Worm (Caenorhabditis elegans) whole organism, L1 larva: ENCODE data around the gene eif-2Balpha.

Source experiments
- C16A3.4 ChIP-seq: fragments of 150-350 bp; optimal IDR thresholded peaks from 2 replicates; lab custom pipeline; 2014; ENCODE audit warnings: missing biosample characterization, missing genetic modification characterization
- F16B12.6 ChIP-seq: fragments of 150-350 bp; optimal IDR thresholded peaks from 2 replicates; lab custom pipeline; 2014; ENCODE audit warnings: missing biosample characterization, missing genetic modification characterization
- Y116A8C.19 ChIP-seq: sonication (generic microtip); optimal IDR thresholded peaks from 2 replicates; lab custom pipeline; 2016; ENCODE audit warnings: missing compliant biosample characterization, missing genetic modification characterization, borderline replicate concordance
- aha-1 ChIP-seq: fragments of 150-350 bp; optimal IDR thresholded peaks from 2 replicates; lab custom pipeline; 2014; ENCODE audit warnings: missing biosample characterization, missing genetic modification characterization
- blmp-1 ChIP-seq: fragments of 150-350 bp; optimal IDR thresholded peaks from 2 replicates; lab custom pipeline; 2014; ENCODE audit warnings: missing biosample characterization, missing genetic modification characterization
- ceh-88 ChIP-seq: fragments of 200-800 bp; sonication (Bioruptor generic); IDR thresholded peaks from 2 replicates; pipeline ENCODE4 v1.3.6; 2022; ENCODE audit warnings: missing genetic modification characterization, missing compliant biosample characterization
- ces-1 ChIP-seq: fragments of 150-350 bp; optimal IDR thresholded peaks from 2 replicates; lab custom pipeline; 2014; ENCODE audit warnings: missing biosample characterization, missing genetic modification reagents, missing genetic modification characterization
- dpl-1 ChIP-seq, 3 experiments: fragments of 150-350 bp in 2 of 3; sonication (generic microtip) in 1 of 3; optimal IDR thresholded peaks; 2 replicates each; lab custom pipeline; 2014 to 2017; ENCODE audit warnings: missing biosample characterization in 3 of 3, missing genetic modification characterization in 3 of 3, missing genetic modification reagents in 3 of 3
- efl-1 ChIP-seq, 4 experiments: fragments of 150-350 bp; optimal IDR thresholded peaks in 3 of 4; peaks in 1 of 4; 1 replicate in 1 of 4; 2 replicates in 3 of 4; lab custom pipeline; 2014; ENCODE audit warnings: missing biosample characterization in 2 of 4, missing genetic modification characterization in 2 of 4, missing genetic modification reagents in 2 of 4
- egl-27 ChIP-seq, 2 experiments: fragments of 150-350 bp in 1 of 2; sonication (generic microtip); optimal IDR thresholded peaks; 3 replicates each; lab custom pipeline; 2017 to 2018; ENCODE audit warnings: missing biosample characterization in 2 of 2, missing genetic modification characterization in 2 of 2, missing genetic modification reagents in 2 of 2
- elt-2 ChIP-seq: sonication (generic microtip); optimal IDR thresholded peaks from 2 replicates; lab custom pipeline; 2016; ENCODE audit warnings: missing genetic modification characterization, mild to moderate bottlenecking, inconsistent platforms, missing compliant biosample characterization, missing genetic modification reagents
- elt-3 ChIP-seq, 6 experiments: fragments of 150-350 bp in 1 of 6; sonication (generic microtip); optimal IDR thresholded peaks; 2 replicates each; lab custom pipeline; 2017 to 2018; ENCODE audit warnings: missing biosample characterization in 6 of 6, missing genetic modification characterization in 6 of 6, inconsistent platforms in 1 of 6
- fkh-4 ChIP-seq: sonication (generic microtip); optimal IDR thresholded peaks from 2 replicates; lab custom pipeline; 2016; ENCODE audit warnings: missing compliant biosample characterization, missing genetic modification characterization, borderline replicate concordance
- fos-1 ChIP-seq: fragments of 150-350 bp; optimal IDR thresholded peaks from 2 replicates; lab custom pipeline; 2014; ENCODE audit warnings: missing biosample characterization, missing genetic modification characterization
- hlh-4 ChIP-seq: sonication (generic microtip); optimal IDR thresholded peaks from 2 replicates; lab custom pipeline; 2016; ENCODE audit warnings: mild to moderate bottlenecking, missing genetic modification characterization, missing compliant biosample characterization
- hpl-2 ChIP-seq: fragments of 150-350 bp; optimal IDR thresholded peaks from 2 replicates; lab custom pipeline; 2014; ENCODE audit warnings: missing biosample characterization, missing genetic modification reagents, missing genetic modification characterization
- irx-1 ChIP-seq: sonication (generic microtip); optimal IDR thresholded peaks from 2 replicates; lab custom pipeline; 2016; ENCODE audit warnings: missing genetic modification characterization, missing compliant biosample characterization
- isw-1 ChIP-seq: fragments of 200-800 bp; sonication (Bioruptor generic); IDR thresholded peaks from 2 replicates; pipeline ENCODE4 v1.3.6; 2022; ENCODE audit warnings: missing genetic modification characterization, missing compliant biosample characterization
- jun-1 ChIP-seq: fragments of 150-350 bp; optimal IDR thresholded peaks from 2 replicates; lab custom pipeline; 2014; ENCODE audit warnings: missing biosample characterization, missing genetic modification reagents, missing genetic modification characterization
- lin-14 ChIP-seq: fragments of 200-800 bp; sonication (Bioruptor generic); optimal IDR thresholded peaks from 2 replicates; lab custom pipeline; 2018; ENCODE audit warnings: mild to moderate bottlenecking, missing genetic modification characterization, moderate library complexity, missing compliant biosample characterization
- lin-15B ChIP-seq: fragments of 150-350 bp; sonication (generic microtip); optimal IDR thresholded peaks from 3 replicates; lab custom pipeline; 2014; ENCODE audit warnings: missing biosample characterization, missing genetic modification characterization
- lin-35 ChIP-seq, 2 experiments: fragments of 150-350 bp; optimal IDR thresholded peaks; 2 replicates each; lab custom pipeline; 2014; ENCODE audit warnings: missing biosample characterization in 2 of 2, missing genetic modification characterization in 2 of 2, missing genetic modification reagents in 2 of 2
- lir-3 ChIP-seq: sonication (generic microtip); optimal IDR thresholded peaks from 2 replicates; lab custom pipeline; 2016; ENCODE audit warnings: mild to moderate bottlenecking, missing genetic modification characterization, moderate library complexity, missing compliant biosample characterization; ENCODE audit not compliant: poor library complexity
- lsy-2 ChIP-seq, 2 experiments: fragments of 150-350 bp; optimal IDR thresholded peaks; 2 replicates each; lab custom pipeline; 2014; ENCODE audit warnings: missing biosample characterization in 2 of 2, missing genetic modification characterization in 2 of 2
- mdl-1 ChIP-seq, 2 experiments: fragments of 150-350 bp; optimal IDR thresholded peaks; 2 replicates each; lab custom pipeline; 2014 to 2017; ENCODE audit warnings: missing biosample characterization in 2 of 2, missing genetic modification characterization in 2 of 2, inconsistent platforms in 1 of 2
- mep-1 ChIP-seq: fragments of 150-350 bp; optimal IDR thresholded peaks from 2 replicates; lab custom pipeline; 2014; ENCODE audit warnings: missing biosample characterization, missing genetic modification characterization
- nhr-12 ChIP-seq: sonication (generic microtip); optimal IDR thresholded peaks from 2 replicates; lab custom pipeline; 2017; ENCODE audit warnings: missing biosample characterization, missing genetic modification characterization
- nhr-19 ChIP-seq: fragments of 200-800 bp; sonication (Bioruptor generic); conservative IDR thresholded peaks from 2 replicates; pipeline ENCODE4 v1.3.6; 2022; ENCODE audit warnings: missing genetic modification characterization, missing compliant biosample characterization
- nhr-71 ChIP-seq: sonication (generic microtip); optimal IDR thresholded peaks from 2 replicates; lab custom pipeline; 2016; ENCODE audit warnings: mild to moderate bottlenecking, missing genetic modification characterization, moderate library complexity, missing compliant biosample characterization
- nhr-77 ChIP-seq: fragments of 150-350 bp; optimal IDR thresholded peaks from 2 replicates; lab custom pipeline; 2014; ENCODE audit warnings: missing biosample characterization, missing genetic modification characterization
- nhr-85 ChIP-seq: sonication (generic microtip); peaks from one replicate; lab custom pipeline; 2016; ENCODE audit warnings: missing genetic modification characterization, inconsistent platforms, missing compliant biosample characterization
- skn-1 ChIP-seq: fragments of 150-350 bp; optimal IDR thresholded peaks from 2 replicates; lab custom pipeline; 2014; ENCODE audit warnings: missing biosample characterization, missing genetic modification characterization
- snu-23 ChIP-seq: sonication (generic microtip); optimal IDR thresholded peaks from 2 replicates; lab custom pipeline; 2016; ENCODE audit warnings: missing genetic modification characterization, missing compliant biosample characterization
- sox-4 ChIP-seq: sonication (generic microtip); optimal IDR thresholded peaks from 2 replicates; lab custom pipeline; 2016; ENCODE audit warnings: missing genetic modification characterization, missing compliant biosample characterization
- tlp-1 ChIP-seq: fragments of 150-350 bp; optimal IDR thresholded peaks from 2 replicates; lab custom pipeline; 2014; ENCODE audit warnings: missing biosample characterization, missing genetic modification characterization
- unc-130 ChIP-seq: fragments of 150-350 bp; optimal IDR thresholded peaks from 2 replicates; lab custom pipeline; 2017; ENCODE audit warnings: missing biosample characterization, missing genetic modification characterization, inconsistent platforms
- vab-15 ChIP-seq: sonication (generic microtip); optimal IDR thresholded peaks from 2 replicates; lab custom pipeline; 2017; ENCODE audit warnings: missing genotype, mild to moderate bottlenecking, missing genetic modification characterization, missing compliant biosample characterization
- xbp-1 ChIP-seq: sonication (generic microtip); optimal IDR thresholded peaks from 2 replicates; lab custom pipeline; 2016; ENCODE audit warnings: missing genetic modification characterization, missing compliant biosample characterization
- zip-4 ChIP-seq: fragments of 200-800 bp; sonication (Bioruptor generic); optimal IDR thresholded peaks from 2 replicates; lab custom pipeline; 2018; ENCODE audit warnings: mild to moderate bottlenecking, missing genetic modification characterization, moderate library complexity, missing compliant biosample characterization
- ztf-11 ChIP-seq, 2 experiments: sonication (generic microtip); optimal IDR thresholded peaks; 2 replicates each; lab custom pipeline; 2016 to 2017; ENCODE audit warnings: missing genetic modification characterization in 2 of 2, missing biosample characterization in 1 of 2, missing compliant biosample characterization in 1 of 2
- ztf-4 ChIP-seq: fragments of 150-350 bp; optimal IDR thresholded peaks from 2 replicates; lab custom pipeline; 2014; ENCODE audit warnings: missing biosample characterization, missing genetic modification characterization

eif-2Balpha gene

DNA sequence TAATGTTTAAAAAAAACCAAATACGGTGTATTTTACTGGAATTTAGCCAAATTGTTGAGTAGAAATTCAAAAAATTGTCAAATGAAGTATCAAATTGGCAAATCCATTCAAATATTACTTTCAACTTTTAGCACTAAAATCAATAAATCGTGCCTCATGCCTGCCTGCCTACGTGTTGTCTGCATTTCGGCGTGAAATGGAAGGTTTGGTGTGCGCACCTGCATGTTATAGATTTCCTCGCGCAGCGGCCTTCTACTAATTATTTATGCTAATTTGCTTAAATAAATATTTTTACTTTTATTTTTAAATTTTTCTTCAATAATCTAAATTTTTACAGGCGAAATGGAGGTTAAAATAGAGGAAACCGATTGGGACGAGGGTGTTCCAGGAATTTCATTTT lies 14.1 kb upstream of the eif-2Balpha start, which contains the start of gene ZK1098.2:
ZK1098.2 (plus strand) TSS at position 336 of the 400 bp plus-strand sequence.
- TF ChIP-seq dpl-1 (GFP tag; optimal IDR thresholded peaks at IDR 0.05; lab: Kevin White, UChicago) (peak in 1 of 3 experiments; percentile 42), egl-27 (tag; optimal IDR thresholded peaks at IDR 0.05; lab: Kevin White, UChicago) (no peak), efl-1 (optimal IDR thresholded peaks at IDR 0.05; lab: Kevin White, UChicago) (peak; percentile 5 to 14), efl-1 (GFP tag; optimal IDR thresholded peaks at IDR 0.05 in 1 of 2; lab: Kevin White, UChicago) (peak in 1 of 2 experiments; percentile 23), lsy-2 (tag; optimal IDR thresholded peaks at IDR 0.05; lab: Kevin White, UChicago) (peak; percentile 30 to 53), ceh-88 (GFP tag; lab: Robert Waterston, UW) (no peak), hpl-2 (GFP tag; lab: Kevin White, UChicago) (no peak), blmp-1 (peak; percentile 46), elt-3 (tag; optimal IDR thresholded peaks at IDR 0.05; lab: Kevin White, UChicago) (peak in 1 of 6 experiments; percentile 7), lin-35 (GFP tag; optimal IDR thresholded peaks at IDR 0.05; lab: Kevin White, UChicago) (peak; percentile 22 to 32), F16B12.6 (tag; lab: Kevin White, UChicago) (peak; percentile 80), snu-23 (GFP tag; lab: Kevin White, UChicago) (peak; percentile 23), lin-15B (tag; lab: Kevin White, UChicago) (no peak), skn-1 (tag; lab: Kevin White, UChicago) (peak; percentile 1), mep-1 (tag; lab: Kevin White, UChicago) (peak; percentile 68), C16A3.4 (tag; lab: Kevin White, UChicago) (peak; percentile 28)

DNA sequence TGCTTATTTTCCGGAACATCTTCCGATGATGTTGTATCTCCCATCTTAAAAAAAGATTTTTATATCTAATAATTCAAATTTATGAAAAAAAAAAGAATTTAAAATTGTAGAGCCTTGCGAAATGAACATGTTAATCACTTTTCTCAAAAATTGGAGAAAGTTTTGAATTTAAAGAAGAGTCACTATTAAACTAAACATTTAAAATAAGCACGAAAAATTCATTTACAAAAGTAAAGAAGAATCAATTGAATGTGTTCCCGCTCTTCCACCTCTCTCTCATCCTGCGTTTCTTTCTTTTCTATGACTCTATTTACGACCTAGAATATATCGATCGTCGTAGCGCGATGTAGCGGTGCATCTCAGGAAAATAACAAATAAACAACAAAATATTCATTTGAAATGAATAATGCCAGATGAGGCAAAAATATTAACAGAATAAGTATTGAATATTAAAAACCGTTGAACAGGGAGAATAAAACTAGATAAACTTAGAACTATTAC lies 4.2 kb upstream of the eif-2Balpha start, which contains the start of gene ZK1098.3:
ZK1098.3 (minus strand) TSS at position 51 of the 501 bp plus-strand sequence.
- TF ChIP-seq lin-14 (GFP tag; lab: Kevin White, UChicago), result no peak
- TF ChIP-seq fos-1 (tag; lab: Kevin White, UChicago), result no peak
- no peak for TF ChIP-seq nhr-77 (tag; lab: Kevin White, UChicago)
- TF ChIP-seq ztf-4, result no peak
- no peak for TF ChIP-seq sox-4
- no peak for TF ChIP-seq mdl-1 (tag; optimal IDR thresholded peaks at IDR 0.05; lab: Kevin White, UChicago)
- TF ChIP-seq ztf-11 (tag; optimal IDR thresholded peaks at IDR 0.05; lab: Kevin White, UChicago), result no peak
- TF ChIP-seq lin-15B (tag; lab: Kevin White, UChicago), result no peak
- no peak for TF ChIP-seq elt-2 (tag; lab: Kevin White, UChicago)
- TF ChIP-seq mep-1 (tag; lab: Kevin White, UChicago), result peak; percentile 49
- no peak for TF ChIP-seq nhr-71 (tag; lab: Kevin White, UChicago)
- peak; percentile 12 to 24 for TF ChIP-seq efl-1 (optimal IDR thresholded peaks at IDR 0.05; lab: Kevin White, UChicago)
- peak in 1 of 2 experiments; percentile 14 for TF ChIP-seq efl-1 (GFP tag; optimal IDR thresholded peaks at IDR 0.05 in 1 of 2; lab: Kevin White, UChicago)
- peak; percentile 18 to 60 for TF ChIP-seq lsy-2 (tag; optimal IDR thresholded peaks at IDR 0.05; lab: Kevin White, UChicago)
- TF ChIP-seq xbp-1, result no peak
- TF ChIP-seq fkh-4 (tag; lab: Kevin White, UChicago), result no peak
- TF ChIP-seq nhr-12 (tag; lab: Kevin White, UChicago), result no peak
- no peak for TF ChIP-seq jun-1
- TF ChIP-seq nhr-19 (GFP tag; lab: Robert Waterston, UW), result no peak
- TF ChIP-seq hlh-4 (tag; lab: Kevin White, UChicago), result no peak
- no peak for TF ChIP-seq nhr-85 (tag; lab: Kevin White, UChicago)
- no peak for TF ChIP-seq aha-1 (tag; lab: Kevin White, UChicago)
- TF ChIP-seq irx-1 (tag; lab: Kevin White, UChicago), result no peak
- TF ChIP-seq ces-1 (GFP tag; lab: Kevin White, UChicago), result no peak
- no peak for TF ChIP-seq unc-130 (tag; lab: Kevin White, UChicago)
- TF ChIP-seq isw-1 (GFP tag; lab: Robert Waterston, UW), result no peak
- TF ChIP-seq zip-4 (GFP tag; lab: Kevin White, UChicago), result no peak
- TF ChIP-seq dpl-1 (GFP tag; optimal IDR thresholded peaks at IDR 0.05; lab: Kevin White, UChicago), result peak in 2 of 3 experiments; percentile 9 to 45
- no peak for TF ChIP-seq Y116A8C.19 (tag; lab: Kevin White, UChicago)
- TF ChIP-seq blmp-1, result peak; percentile 15
- no peak for TF ChIP-seq lir-3 (tag; lab: Kevin White, UChicago)
- TF ChIP-seq tlp-1 (tag; lab: Kevin White, UChicago), result no peak
- no peak for TF ChIP-seq snu-23 (GFP tag; lab: Kevin White, UChicago)
- TF ChIP-seq vab-15, result no peak
- peak in 1 of 2 experiments; percentile 12 for TF ChIP-seq lin-35 (GFP tag; optimal IDR thresholded peaks at IDR 0.05; lab: Kevin White, UChicago)
